Fruit fly (Drosophila melanogaster) whole organism, adult: ENCODE data around the gene ohgt.

Experiments used
- CG14711 ChIP-seq: fragments of 200-800 bp; sonication (Bioruptor generic); optimal IDR thresholded peaks from 2 replicates; lab custom pipeline; 2018; ENCODE audit warnings: missing biosample characterization, mild to moderate bottlenecking, missing genetic modification characterization, moderate library complexity
- CG1620 ChIP-seq: fragments of 200-800 bp; sonication (Bioruptor generic); optimal IDR thresholded peaks from 2 replicates; lab custom pipeline; 2016; ENCODE audit warnings: missing biosample characterization, missing genetic modification characterization
- CG33017 ChIP-seq: fragments of 200-800 bp; sonication (Bioruptor generic); optimal IDR thresholded peaks from 2 replicates; lab custom pipeline; 2018; ENCODE audit warnings: missing biosample characterization, mild to moderate bottlenecking, missing genetic modification characterization, moderate library complexity
- CG5204 ChIP-seq: fragments of 200-800 bp; sonication (Bioruptor generic); optimal IDR thresholded peaks from 2 replicates; lab custom pipeline; 2016; ENCODE audit warnings: missing biosample characterization, missing genetic modification characterization
- Clk ChIP-seq: fragments of 200-800 bp; sonication (Bioruptor generic); optimal IDR thresholded peaks from 2 replicates; lab custom pipeline; 2017; ENCODE audit warnings: missing biosample characterization, missing genetic modification characterization
- bab1 ChIP-seq: fragments of 200-800 bp; sonication (Bioruptor generic); optimal IDR thresholded peaks from 3 replicates; lab custom pipeline; 2019; ENCODE audit warnings: missing biosample characterization, mild to moderate bottlenecking, missing genetic modification characterization, moderate library complexity
- cic ChIP-seq: fragments of 200-800 bp; sonication (Bioruptor generic); optimal IDR thresholded peaks from 2 replicates; lab custom pipeline; 2017; ENCODE audit warnings: missing biosample characterization, mild to moderate bottlenecking, missing genetic modification characterization, moderate library complexity
- kay ChIP-seq: fragments of 200-800 bp; sonication (Bioruptor generic); peaks from one replicate; lab custom pipeline; 2016; ENCODE audit warnings: missing biosample characterization, missing genetic modification characterization, borderline replicate concordance

- TF ChIP-seq CG1620 = no peak
- no peak for TF ChIP-seq bab1 (GFP tag; lab: Kevin White, UChicago)
- no peak for TF ChIP-seq Clk (GFP tag; lab: Kevin White, UChicago)
- no peak for TF ChIP-seq CG5204
- no peak for TF ChIP-seq kay (GFP tag; lab: Kevin White, UChicago)
- TF ChIP-seq cic (GFP tag; lab: Kevin White, UChicago) = no peak
- TF ChIP-seq CG14711 (tag; lab: Kevin White, UChicago) = no peak
- TF ChIP-seq CG33017 = no peak
Observed at dm6 chr3R:10034995-10035446, 14.0 kb upstream of the ohgt start.
